Worm (Caenorhabditis elegans) whole organism, young adult: Measurements from ENCODE around the gene F44A2.3.
A peak's percentile ranks its signal among the peaks of the same experiment; 100 is the strongest.

Source experiments
- B0019.2 ChIP-seq: fragments of 200-800 bp; sonication (Bioruptor generic); conservative IDR thresholded peaks from 2 replicates; pipeline ENCODE4 v1.3.6; 2022; ENCODE audit warnings: missing genetic modification reagents, missing genetic modification characterization, missing compliant biosample characterization
- B0261.1 ChIP-seq: sonication (generic microtip); optimal IDR thresholded peaks from 2 replicates; lab custom pipeline; 2016; ENCODE audit warnings: mild to moderate bottlenecking, missing genetic modification characterization, moderate library complexity, missing compliant biosample characterization
- C06A6.2 ChIP-seq: fragments of 200-800 bp; sonication (Bioruptor generic); conservative IDR thresholded peaks from 2 replicates; pipeline ENCODE4 v1.3.6; 2022; ENCODE audit warnings: missing genetic modification characterization, missing compliant biosample characterization
- F10E7.11 ChIP-seq: sonication (generic microtip); optimal IDR thresholded peaks from 2 replicates; lab custom pipeline; 2017; ENCODE audit warnings: mild to moderate bottlenecking, missing genetic modification characterization, moderate library complexity, missing compliant biosample characterization
- F22D6.2 ChIP-seq: sonication (generic microtip); optimal IDR thresholded peaks from 2 replicates; lab custom pipeline; 2016; ENCODE audit warnings: mild to moderate bottlenecking, missing genetic modification characterization, missing compliant biosample characterization
- F23B12.7 ChIP-seq: sonication (generic microtip); optimal IDR thresholded peaks from 2 replicates; lab custom pipeline; 2017; ENCODE audit warnings: missing genetic modification characterization, mild to moderate bottlenecking, missing compliant biosample characterization, antibody characterized with exemption, moderate library complexity; ENCODE audit not compliant: insufficient read depth
- F33H1.4 ChIP-seq: fragments of 200-800 bp; sonication (Bioruptor generic); IDR thresholded peaks from 2 replicates; pipeline ENCODE4 v1.3.6; 2022; ENCODE audit warnings: missing genetic modification reagents, missing genetic modification characterization, missing compliant biosample characterization
- F49E8.2 ChIP-seq: sonication (generic microtip); optimal IDR thresholded peaks from 3 replicates; lab custom pipeline; 2017; ENCODE audit warnings: missing genetic modification characterization, mild to moderate bottlenecking, missing compliant biosample characterization, antibody characterized with exemption, moderate library complexity; ENCODE audit not compliant: insufficient read depth
- F55B11.4 ChIP-seq: sonication (generic microtip); optimal IDR thresholded peaks from 2 replicates; lab custom pipeline; 2016; ENCODE audit warnings: missing compliant biosample characterization, missing genetic modification characterization, borderline replicate concordance; ENCODE audit not compliant: insufficient read depth
- F57C9.4 ChIP-seq: sonication (generic microtip); optimal IDR thresholded peaks from 2 replicates; lab custom pipeline; 2017; ENCODE audit warnings: mild to moderate bottlenecking, missing genetic modification characterization, missing compliant biosample characterization
- T07F8.4 ChIP-seq: sonication (generic microtip); optimal IDR thresholded peaks from 2 replicates; lab custom pipeline; 2016; ENCODE audit warnings: mild to moderate bottlenecking, missing genetic modification characterization, moderate library complexity, missing compliant biosample characterization
- T26A5.8 ChIP-seq: sonication (generic microtip); optimal IDR thresholded peaks from 2 replicates; lab custom pipeline; 2016; ENCODE audit warnings: missing genetic modification characterization, missing compliant biosample characterization
- Y56A3A.18 ChIP-seq: fragments of 200-800 bp; sonication (Bioruptor generic); IDR thresholded peaks from 2 replicates; pipeline ENCODE4 v1.3.6; 2022; ENCODE audit warnings: missing genetic modification reagents, missing genetic modification characterization, missing compliant biosample characterization
- Y95B8A.8 ChIP-seq: fragments of 200-800 bp; sonication (Bioruptor generic); IDR thresholded peaks from 2 replicates; pipeline ENCODE4 v1.3.6; 2022; ENCODE audit warnings: missing genetic modification reagents, missing genetic modification characterization, missing compliant biosample characterization
- ama-1 ChIP-seq, 3 experiments: fragments of 150-350 bp in 1 of 3; sonication (generic microtip) in 2 of 3; optimal IDR thresholded peaks; 2 replicates each; lab custom pipeline; 2014 to 2018; ENCODE audit warnings: missing biosample characterization in 2 of 3, missing genetic modification characterization in 2 of 3, missing genetic modification reagents in 2 of 3
- aptf-2 ChIP-seq: fragments of 200-800 bp; sonication (Bioruptor generic); conservative IDR thresholded peaks from 2 replicates; pipeline ENCODE4 v1.3.6; 2022; ENCODE audit warnings: missing genetic modification reagents, missing genetic modification characterization, missing compliant biosample characterization
- aptf-3 ChIP-seq: fragments of 200-800 bp; sonication (Bioruptor generic); IDR thresholded peaks from 2 replicates; pipeline ENCODE4 v1.3.6; 2022; ENCODE audit warnings: missing genetic modification characterization, missing compliant biosample characterization
- ccch-3 ChIP-seq: fragments of 200-800 bp; sonication (Bioruptor generic); optimal IDR thresholded peaks from 2 replicates; lab custom pipeline; 2018; ENCODE audit warnings: mild to moderate bottlenecking, missing genetic modification characterization, missing compliant biosample characterization
- ceh-58 ChIP-seq: fragments of 200-800 bp; sonication (Bioruptor generic); IDR thresholded peaks from 2 replicates; pipeline ENCODE4 v1.3.6; 2022; ENCODE audit warnings: missing genetic modification characterization, missing compliant biosample characterization
- die-1 ChIP-seq: sonication (generic microtip); optimal IDR thresholded peaks from 2 replicates; lab custom pipeline; 2016; ENCODE audit warnings: missing genotype, mild to moderate bottlenecking, missing genetic modification characterization, missing compliant biosample characterization
- dox-1 ChIP-seq: fragments of 200-800 bp; sonication (Bioruptor generic); IDR thresholded peaks from 2 replicates; pipeline ENCODE4 v1.3.6; 2022; ENCODE audit warnings: missing genetic modification reagents, missing genetic modification characterization, missing compliant biosample characterization
- egl-18 ChIP-seq: fragments of 200-800 bp; sonication (Bioruptor generic); IDR thresholded peaks from 2 replicates; pipeline ENCODE4 v1.3.6; 2022; ENCODE audit warnings: missing genetic modification reagents, missing genetic modification characterization, missing compliant biosample characterization
- egrh-3 ChIP-seq: fragments of 200-800 bp; sonication (Bioruptor generic); IDR thresholded peaks from 2 replicates; pipeline ENCODE4 v1.3.6; 2022; ENCODE audit warnings: missing genetic modification reagents, missing genetic modification characterization, missing compliant biosample characterization
- ekl-4 ChIP-seq: fragments of 200-800 bp; sonication (Bioruptor generic); IDR thresholded peaks from 2 replicates; pipeline ENCODE4 v1.3.6; 2022; ENCODE audit warnings: missing genetic modification reagents, missing genetic modification characterization, missing compliant biosample characterization
- gei-17 ChIP-seq: fragments of 200-800 bp; sonication (Bioruptor generic); optimal IDR thresholded peaks from 2 replicates; lab custom pipeline; 2018; ENCODE audit warnings: mild to moderate bottlenecking, missing genetic modification characterization, missing compliant biosample characterization
- hmg-20 ChIP-seq: fragments of 200-800 bp; sonication (Bioruptor generic); IDR thresholded peaks from 2 replicates; pipeline ENCODE4 v1.3.6; 2022; ENCODE audit warnings: missing genetic modification reagents, missing genetic modification characterization, missing compliant biosample characterization
- lin-40 ChIP-seq: sonication (generic microtip); optimal IDR thresholded peaks from 2 replicates; lab custom pipeline; 2016; ENCODE audit warnings: missing genetic modification characterization, mild to moderate bottlenecking, missing compliant biosample characterization, missing genotype, missing genetic modification reagents
- lir-1 ChIP-seq: fragments of 200-800 bp; sonication (Bioruptor generic); conservative IDR thresholded peaks from 2 replicates; pipeline ENCODE4 v1.3.6; 2022; ENCODE audit warnings: missing genetic modification reagents, missing genetic modification characterization, missing compliant biosample characterization
- lsl-1 ChIP-seq: fragments of 200-800 bp; sonication (Bioruptor generic); optimal IDR thresholded peaks from 2 replicates; lab custom pipeline; 2018; ENCODE audit warnings: mild to moderate bottlenecking, missing genetic modification characterization, moderate library complexity, missing compliant biosample characterization
- madf-3 ChIP-seq: fragments of 200-800 bp; sonication (Bioruptor generic); IDR thresholded peaks from 2 replicates; pipeline ENCODE4 v1.3.6; 2022; ENCODE audit warnings: missing genetic modification reagents, missing genetic modification characterization, missing compliant biosample characterization
- mcd-1 ChIP-seq: fragments of 200-800 bp; sonication (Bioruptor generic); IDR thresholded peaks from 2 replicates; pipeline ENCODE4 v1.3.6; 2022; ENCODE audit warnings: missing genetic modification reagents, missing genetic modification characterization, missing compliant biosample characterization
- nfya-2 ChIP-seq: fragments of 200-800 bp; sonication (Bioruptor generic); IDR thresholded peaks from 2 replicates; pipeline ENCODE4 v1.3.6; 2022; ENCODE audit warnings: missing genetic modification reagents, missing genetic modification characterization, missing compliant biosample characterization
- nhr-120 ChIP-seq: fragments of 200-800 bp; sonication (Bioruptor generic); IDR thresholded peaks from 2 replicates; pipeline ENCODE4 v1.3.6; 2022; ENCODE audit warnings: missing genetic modification characterization, missing compliant biosample characterization
- pha-4 ChIP-seq: fragments of 150-350 bp; sonication (generic microtip); optimal IDR thresholded peaks from 2 replicates; lab custom pipeline; 2014; ENCODE audit warnings: missing biosample characterization, missing genetic modification reagents, missing genetic modification characterization
- repo-1 ChIP-seq: sonication (generic microtip); optimal IDR thresholded peaks from 2 replicates; lab custom pipeline; 2017; ENCODE audit warnings: mild to moderate bottlenecking, missing genetic modification characterization, missing compliant biosample characterization
- sdz-38 ChIP-seq: sonication (generic microtip); optimal IDR thresholded peaks from 2 replicates; lab custom pipeline; 2016; ENCODE audit warnings: missing genotype, missing genetic modification characterization, missing compliant biosample characterization
- snpc-1.3 ChIP-seq: sonication (generic microtip); optimal IDR thresholded peaks from 2 replicates; lab custom pipeline; 2017; ENCODE audit warnings: missing genetic modification characterization, mild to moderate bottlenecking, missing compliant biosample characterization, antibody characterized with exemption, moderate library complexity, missing genotype, missing genetic modification reagents; ENCODE audit not compliant: insufficient read depth
- unc-62 ChIP-seq: fragments of 150-350 bp; optimal IDR thresholded peaks from 2 replicates; lab custom pipeline; 2014; ENCODE audit warnings: missing biosample characterization, missing genetic modification reagents, missing genetic modification characterization
- zim-3 ChIP-seq: sonication (generic microtip); optimal IDR thresholded peaks from 2 replicates; lab custom pipeline; 2017; ENCODE audit warnings: mild to moderate bottlenecking, missing genetic modification characterization, moderate library complexity, missing compliant biosample characterization
- ztf-18 ChIP-seq: sonication (generic microtip); optimal IDR thresholded peaks from 2 replicates; lab custom pipeline; 2016; ENCODE audit warnings: missing genotype, mild to moderate bottlenecking, missing genetic modification characterization, missing compliant biosample characterization
- ztf-22 ChIP-seq: fragments of 200-800 bp; sonication (Bioruptor generic); optimal IDR thresholded peaks from 2 replicates; lab custom pipeline; 2018; ENCODE audit warnings: mild to moderate bottlenecking, missing genetic modification characterization, moderate library complexity, missing compliant biosample characterization
- ztf-25 ChIP-seq: fragments of 200-800 bp; sonication (Bioruptor generic); IDR thresholded peaks from 2 replicates; pipeline ENCODE4 v1.3.6; 2022; ENCODE audit warnings: missing genetic modification reagents, missing genetic modification characterization, missing compliant biosample characterization
- ztf-6 ChIP-seq: fragments of 200-800 bp; sonication (Bioruptor generic); IDR thresholded peaks from 2 replicates; pipeline ENCODE4 v1.3.6; 2022; ENCODE audit warnings: missing genetic modification reagents, missing genetic modification characterization, missing compliant biosample characterization

The F44A2.3 gene

DNA sequence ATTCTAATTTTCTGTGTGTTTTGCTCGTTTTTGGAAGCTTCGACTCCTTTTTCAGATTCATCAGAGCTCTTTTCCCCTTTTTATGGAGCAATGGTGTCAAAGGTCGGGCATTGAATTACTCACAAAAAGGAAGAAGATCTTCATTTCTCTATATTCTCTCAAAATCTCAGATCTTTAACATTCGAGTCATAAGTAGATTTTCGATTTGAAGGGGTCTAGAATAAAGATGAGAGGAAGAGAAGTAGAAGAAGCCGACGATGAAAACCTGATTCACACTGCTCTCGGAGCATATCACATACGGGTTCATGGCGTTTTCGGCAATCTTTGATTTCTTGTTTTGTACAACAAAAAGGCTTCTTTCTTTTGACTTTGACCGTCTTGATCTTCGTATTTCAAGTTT, 7.2 kb downstream of the F44A2.3 start:
- no peak for TF ChIP-seq F57C9.4 (tag; lab: Kevin White, UChicago)
- TF ChIP-seq madf-3 = 0 out of 2 replicates have a peak, but pooled peaks have one; percentile 3
- no peak for TF ChIP-seq nhr-120 (GFP tag; lab: Robert Waterston, UW)

DNA sequence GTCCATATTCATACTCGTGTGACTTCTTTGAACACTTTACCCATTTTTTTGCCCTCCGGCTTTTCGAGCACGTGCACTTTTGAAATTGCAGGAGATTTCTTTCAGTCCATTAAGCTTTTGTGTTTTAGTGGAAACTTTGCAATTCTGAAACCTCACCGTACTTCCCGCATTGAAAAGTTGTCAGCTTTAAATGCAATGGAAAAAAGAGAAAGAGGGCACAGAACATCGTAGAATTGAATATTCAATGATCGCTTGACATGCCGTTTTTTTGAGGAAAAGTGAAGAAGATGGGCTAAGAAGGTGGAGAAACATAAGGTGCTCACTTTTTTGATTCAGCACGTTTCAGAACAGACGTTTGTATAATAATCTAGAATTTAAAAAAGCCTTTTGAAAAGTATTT, 9.2 kb downstream of the F44A2.3 start:
- TF ChIP-seq die-1 (tag; lab: Kevin White, UChicago) = no peak
- no peak for TF ChIP-seq T07F8.4 (tag; lab: Kevin White, UChicago)
- no peak for TF ChIP-seq F23B12.7 (tag; lab: Kevin White, UChicago)
- no peak for TF ChIP-seq ztf-22 (GFP tag; lab: Kevin White, UChicago)
- TF ChIP-seq unc-62 = no peak
- TF ChIP-seq ccch-3 (GFP tag; lab: Kevin White, UChicago) = no peak
- no peak for TF ChIP-seq egrh-3 (GFP tag; lab: Robert Waterston, UW)
- no peak for TF ChIP-seq lsl-1 (GFP tag; lab: Kevin White, UChicago)
- no peak for TF ChIP-seq lir-1 (GFP tag; lab: Robert Waterston, UW)

DNA sequence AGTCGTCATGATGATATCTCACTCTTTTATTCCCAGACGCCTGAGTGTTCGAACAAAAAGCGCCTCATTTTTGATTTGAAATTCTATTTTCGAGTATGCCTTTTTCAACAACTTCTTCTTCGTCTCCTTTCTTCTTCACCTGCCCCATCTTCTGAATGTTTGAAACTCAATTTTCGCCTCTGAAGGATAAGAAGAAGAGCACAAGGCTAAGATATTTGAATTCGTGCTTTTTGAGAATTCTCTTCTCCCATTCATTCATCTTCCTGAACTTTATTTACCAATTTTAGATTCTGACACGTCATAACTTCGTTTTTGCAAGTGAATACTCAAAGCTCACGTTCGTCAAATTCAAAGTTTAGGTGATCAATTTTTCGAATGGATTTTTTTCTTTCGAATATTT, 11.8 kb downstream of the F44A2.3 start:
- TF ChIP-seq lin-40 (tag; lab: Kevin White, UChicago) = no peak
- TF ChIP-seq Y56A3A.18 = no peak
- no peak for TF ChIP-seq aptf-3 (GFP tag; lab: Robert Waterston, UW)
- TF ChIP-seq hmg-20 (GFP tag; lab: Robert Waterston, UW) = no peak
- no peak for TF ChIP-seq pha-4 (tag; lab: Kevin White, UChicago)
- TF ChIP-seq dox-1 (GFP tag; lab: Robert Waterston, UW) = no peak
- no peak for TF ChIP-seq T26A5.8 (tag; lab: Kevin White, UChicago)
- TF ChIP-seq F22D6.2 (tag; lab: Kevin White, UChicago) = no peak
- TF ChIP-seq snpc-1.3 (tag; lab: Kevin White, UChicago) = no peak
- TF ChIP-seq gei-17 (GFP tag; lab: Kevin White, UChicago) = no peak
- no peak for TF ChIP-seq mcd-1 (GFP tag; lab: Robert Waterston, UW)
- TF ChIP-seq ama-1 (optimal IDR thresholded peaks at IDR 0.05; lab: Kevin White, UChicago) = no peak
- TF ChIP-seq ama-1 (GFP tag; optimal IDR thresholded peaks at IDR 0.05; lab: Kevin White, UChicago) = no peak
- TF ChIP-seq F49E8.2 = no peak
- TF ChIP-seq zim-3 (tag; lab: Kevin White, UChicago) = no peak
- no peak for TF ChIP-seq sdz-38

DNA sequence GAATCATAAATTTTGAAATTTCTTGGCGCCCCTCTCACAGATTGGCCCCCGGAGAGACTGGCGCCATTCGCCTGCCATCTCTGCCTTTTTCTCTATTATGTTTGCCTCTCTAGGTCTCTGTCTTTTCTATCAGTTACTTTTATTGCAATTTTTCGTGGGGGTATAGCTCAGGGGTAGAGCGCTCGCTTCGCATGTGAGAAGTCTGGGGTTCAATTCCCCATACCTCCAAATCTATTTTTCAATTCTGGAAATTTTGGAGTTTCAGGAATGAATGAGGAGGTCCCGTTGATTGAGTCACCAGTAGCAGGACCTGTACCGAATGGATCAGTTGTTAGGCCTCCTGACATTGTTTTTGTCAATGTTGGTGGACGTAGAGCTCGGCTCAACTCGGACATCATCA, 12.8 kb downstream of the F44A2.3 start, which contains the start of gene kvs-3:
Gene kvs-3 (plus strand): TSS at position 266 of the 400 bp plus-strand sequence.
- peak; percentile 62 for TF ChIP-seq F23B12.7 (tag; lab: Kevin White, UChicago)
- TF ChIP-seq F10E7.11 = peak; percentile 72
- TF ChIP-seq madf-3 = peak; percentile 78
- TF ChIP-seq nfya-2 (GFP tag; lab: Robert Waterston, UW) = no peak
- TF ChIP-seq repo-1 (tag; lab: Kevin White, UChicago) = peak; percentile 82
- 0 out of 2 replicates have a peak, but pooled peaks have one; percentile 55 for TF ChIP-seq ceh-58 (GFP tag; lab: Robert Waterston, UW)
- TF ChIP-seq ztf-25 (GFP tag; lab: Robert Waterston, UW) = peak; percentile 91
- TF ChIP-seq B0261.1 = peak; percentile 95
- TF ChIP-seq Y95B8A.8 (GFP tag; lab: Robert Waterston, UW) = 0 out of 2 replicates have a peak, but pooled peaks have one; percentile 8
- peak; percentile 75; the same call in 1 of the 2 replicates for TF ChIP-seq egl-18 (GFP tag; lab: Robert Waterston, UW)
- TF ChIP-seq snpc-1.3 (tag; lab: Kevin White, UChicago) = peak; percentile 87
- no peak for TF ChIP-seq F55B11.4
- peak; percentile 49; the same call in 1 of the 2 replicates for TF ChIP-seq B0019.2
- peak; percentile 67; the same call in 1 of the 2 replicates for TF ChIP-seq ekl-4 (GFP tag; lab: Robert Waterston, UW)
- TF ChIP-seq pha-4 (tag; lab: Kevin White, UChicago) = no peak
- TF ChIP-seq F33H1.4 (GFP tag; lab: Robert Waterston, UW) = no peak
- peak; percentile 51; the same call in 1 of the 2 replicates for TF ChIP-seq ztf-6 (GFP tag; lab: Robert Waterston, UW)
- peak; percentile 63 for TF ChIP-seq C06A6.2 (GFP tag; lab: Robert Waterston, UW)
- no peak for TF ChIP-seq aptf-2 (GFP tag; lab: Robert Waterston, UW)
- peak; percentile 84 for TF ChIP-seq ztf-18 (tag; lab: Kevin White, UChicago)
- TF ChIP-seq Y56A3A.18 = no peak; the same call in 1 of the 2 replicates
